Worm (Caenorhabditis elegans) whole organism, L2 larva: ENCODE measurements around the gene Y53G8B.2.

Experiments used
- elt-1 ChIP-seq: fragments of 150-350 bp; optimal IDR thresholded peaks from 2 replicates; lab custom pipeline; 2014; ENCODE audit warnings: missing biosample characterization, missing genetic modification characterization
- fos-1 ChIP-seq: fragments of 150-350 bp; optimal IDR thresholded peaks from 2 replicates; lab custom pipeline; 2014; ENCODE audit warnings: missing biosample characterization, missing genetic modification characterization
- nhr-237 ChIP-seq: fragments of 150-350 bp; optimal IDR thresholded peaks from 2 replicates; lab custom pipeline; 2014; ENCODE audit warnings: missing biosample characterization, missing genetic modification characterization
- nhr-77 ChIP-seq: fragments of 150-350 bp; optimal IDR thresholded peaks from 2 replicates; lab custom pipeline; 2014; ENCODE audit warnings: missing biosample characterization, missing genetic modification characterization
- snpc-4 ChIP-seq: fragments of 150-350 bp; optimal IDR thresholded peaks from 2 replicates; lab custom pipeline; 2014; ENCODE audit warnings: missing biosample characterization, missing genetic modification characterization
- ztf-1 ChIP-seq: fragments of 200-800 bp; sonication (Bioruptor generic); conservative IDR thresholded peaks from 2 replicates; pipeline ENCODE4 v1.3.6; 2022; ENCODE audit warnings: missing genetic modification characterization, missing compliant biosample characterization

DNA sequence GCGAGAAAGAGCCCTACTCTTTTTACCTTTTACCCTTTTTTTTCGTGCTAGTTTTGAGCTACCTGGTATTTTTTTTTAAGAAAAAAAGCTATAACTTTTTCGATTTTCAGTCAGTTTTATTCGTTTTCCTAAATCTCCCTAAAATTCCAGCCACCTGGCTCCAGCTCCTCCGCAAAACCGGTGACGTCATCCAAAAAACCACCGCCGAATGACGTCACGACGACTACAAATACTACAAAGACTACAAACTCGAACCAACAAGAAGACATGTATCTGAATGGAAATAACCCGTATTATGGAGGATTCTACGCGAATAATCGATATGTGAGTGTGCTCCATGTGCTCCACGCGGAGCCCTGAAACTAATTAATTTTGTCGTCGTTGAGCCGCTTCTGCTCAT is 9.1 kb downstream of the Y53G8B.2 start:
- TF ChIP-seq nhr-237 (tag; lab: Kevin White, UChicago) (no peak), snpc-4 (no peak), fos-1 (tag; lab: Kevin White, UChicago) (no peak), elt-1 (tag; lab: Kevin White, UChicago) (no peak), ztf-1 (GFP tag; lab: Robert Waterston, UW) (no peak), nhr-77 (tag; lab: Kevin White, UChicago) (no peak)
